Fruit fly (Drosophila melanogaster): ENCODE results near the gene nero.
A peak's percentile ranks its signal among the peaks of the same experiment; 100 is the strongest.

The nero gene

DNA sequence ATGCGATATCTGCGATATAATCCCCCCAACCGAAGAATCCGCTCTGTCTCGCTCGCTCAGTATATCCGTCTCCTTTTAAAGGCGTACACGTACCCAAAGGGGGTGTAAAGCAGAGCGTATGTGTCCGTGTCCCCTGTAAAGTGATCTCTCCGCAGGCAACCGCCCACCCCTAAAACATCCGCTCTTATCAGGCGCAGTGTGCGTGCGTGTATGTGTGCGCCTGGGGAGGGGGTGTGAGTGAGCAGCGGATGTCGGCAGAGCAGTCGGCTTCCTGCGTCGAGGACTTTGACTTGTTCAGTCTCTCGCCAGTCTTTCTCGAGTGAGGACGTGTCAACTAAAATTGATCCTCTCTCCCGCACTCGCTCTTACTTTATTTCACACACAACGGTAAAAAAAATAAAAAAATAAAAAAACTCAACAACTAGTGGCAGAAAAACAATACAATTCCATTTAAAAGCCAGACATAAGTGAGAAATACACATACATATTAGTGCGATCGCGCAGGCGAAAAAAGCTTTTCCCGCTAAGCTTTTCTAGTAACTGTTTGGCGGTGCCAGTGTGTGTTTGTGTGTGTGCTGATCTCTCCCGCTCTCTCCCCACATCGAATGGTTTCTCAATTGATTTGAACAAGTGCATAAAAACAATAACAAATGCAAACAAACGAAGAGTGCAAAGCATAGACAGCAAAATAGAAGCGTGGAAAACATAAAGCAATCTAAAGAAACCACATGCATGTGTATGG, 21.7 kb downstream of the nero start (continued):
- TF ChIP-seq CG9727 (GFP tag; optimal IDR thresholded peaks at IDR 0.05) (no peak), onecut (GFP tag; IDR thresholded peaks at IDR 0.05) (peak; percentile 26; the same call in 1 of the 2 replicates), zen2 (GFP tag; IDR thresholded peaks at IDR 0.05; ENCODE audit: partially characterized antibody) (no peak), NC2β (GFP tag; optimal IDR thresholded peaks at IDR 0.05) (peak; percentile 18), CG11504 (tag; optimal IDR thresholded peaks at IDR 0.05) (no peak), CG6854 (GFP tag; optimal IDR thresholded peaks at IDR 0.05) (no peak), CG4282 (GFP tag; optimal IDR thresholded peaks at IDR 0.05) (no peak), CG8281 (tag; optimal IDR thresholded peaks at IDR 0.05) (no peak), rib (GFP tag; IDR thresholded peaks at IDR 0.05) (peak; percentile 37; the same call in 1 of the 2 replicates), Optix (GFP tag; IDR thresholded peaks at IDR 0.05) (no peak), lola (GFP tag; optimal IDR thresholded peaks at IDR 0.05) (peak in 1 of 3 experiments; percentile 10), D19B (GFP tag; optimal IDR thresholded peaks at IDR 0.05) (no peak), gsb (GFP tag; IDR thresholded peaks at IDR 0.05) (no peak), E2f2 (GFP tag; IDR thresholded peaks at IDR 0.05) (peak; percentile 11; the same call in 1 of the 2 replicates), CG2875 (GFP tag; optimal IDR thresholded peaks at IDR 0.05) (no peak), CG2199 (GFP tag; IDR thresholded peaks at IDR 0.05) (no peak; the same call in 2 of the 3 replicates), CG17361 (GFP tag; IDR thresholded peaks at IDR 0.05) (no peak), Kr (GFP tag; optimal IDR thresholded peaks at IDR 0.05) (peak; percentile 2), PHDP (tag; optimal IDR thresholded peaks at IDR 0.05) (no peak), Dad (GFP tag; optimal IDR thresholded peaks at IDR 0.05) (no peak), CG15479 (GFP tag; optimal IDR thresholded peaks at IDR 0.05) (no peak), knrl (GFP tag; IDR thresholded peaks at IDR 0.05; ENCODE audit: partially characterized antibody) (no peak), vfl (GFP tag; optimal IDR thresholded peaks at IDR 0.05) (no peak), Bgb (GFP tag; IDR thresholded peaks at IDR 0.05; ENCODE audit: partially characterized antibody) (0 out of 2 replicates have a peak, but pooled peaks have one; percentile 18), Poxn (GFP tag; IDR thresholded peaks at IDR 0.05) (no peak), D19A (tag; optimal IDR thresholded peaks at IDR 0.05) (no peak), CG12659 (GFP tag; optimal IDR thresholded peaks at IDR 0.05) (no peak), Oli (tag; optimal IDR thresholded peaks at IDR 0.05) (no peak), luna (GFP tag; optimal IDR thresholded peaks at IDR 0.05) (no peak), sqz (GFP tag; optimal IDR thresholded peaks at IDR 0.05) (peak; percentile 4), CG4707 (GFP tag; optimal IDR thresholded peaks at IDR 0.05) (no peak), twi (tag; optimal IDR thresholded peaks at IDR 0.05) (peak; percentile 20), CrebB (tag; optimal IDR thresholded peaks at IDR 0.05) (no peak), Doc2 (GFP tag; IDR thresholded peaks at IDR 0.05) (no peak), nerfin-2 (GFP tag; IDR thresholded peaks at IDR 0.05; ENCODE audit: partially characterized antibody) (no peak), CG2120 (GFP tag; optimal IDR thresholded peaks at IDR 0.05) (no peak), ATbp (GFP tag; optimal IDR thresholded peaks at IDR 0.05) (peak; percentile 38), HLHmδ (GFP tag; optimal IDR thresholded peaks at IDR 0.05) (peak; percentile 77), CG4820 (GFP tag; optimal IDR thresholded peaks at IDR 0.05) (no peak), pum (GFP tag; optimal IDR thresholded peaks at IDR 0.05) (no peak), NC2α (GFP tag; optimal IDR thresholded peaks at IDR 0.05) (no peak), CG14050 (GFP tag; IDR thresholded peaks at IDR 0.05) (no peak), pfk (GFP tag; optimal IDR thresholded peaks at IDR 0.05) (peak; percentile 10), CG31388 (GFP tag; optimal IDR thresholded peaks at IDR 0.05) (no peak), CG12071 (GFP tag; optimal IDR thresholded peaks at IDR 0.05) (no peak), CG5953 (GFP tag; IDR thresholded peaks at IDR 0.05) (no peak), CG12769 (tag; optimal IDR thresholded peaks at IDR 0.05) (no peak), CG3847 (GFP tag; IDR thresholded peaks at IDR 0.05) (no peak), BtbVII (GFP tag; optimal IDR thresholded peaks at IDR 0.05) (no peak)
